Fruit fly (Drosophila melanogaster) whole organism, adult: ENCODE measurements around the gene SPE.

Source experiments
- CG11617 ChIP-seq: fragments of 200-800 bp; sonication (Bioruptor generic); optimal IDR thresholded peaks from 2 replicates; lab custom pipeline; 2017; ENCODE audit warnings: mild to moderate bottlenecking, missing biosample characterization, missing genetic modification reagents, missing genetic modification characterization
- CG12768 ChIP-seq: fragments of 200-800 bp; sonication (Bioruptor generic); optimal IDR thresholded peaks from 2 replicates; lab custom pipeline; 2017; ENCODE audit warnings: missing biosample characterization, missing genetic modification characterization, mild to moderate bottlenecking, moderate library complexity, missing genetic modification reagents
- CG14711 ChIP-seq: fragments of 200-800 bp; sonication (Bioruptor generic); optimal IDR thresholded peaks from 2 replicates; lab custom pipeline; 2018; ENCODE audit warnings: missing biosample characterization, mild to moderate bottlenecking, missing genetic modification characterization, moderate library complexity
- CG1620 ChIP-seq: fragments of 200-800 bp; sonication (Bioruptor generic); optimal IDR thresholded peaks from 2 replicates; lab custom pipeline; 2016; ENCODE audit warnings: missing biosample characterization, missing genetic modification characterization
- CG33017 ChIP-seq: fragments of 200-800 bp; sonication (Bioruptor generic); optimal IDR thresholded peaks from 2 replicates; lab custom pipeline; 2018; ENCODE audit warnings: missing biosample characterization, mild to moderate bottlenecking, missing genetic modification characterization, moderate library complexity
- CG5204 ChIP-seq: fragments of 200-800 bp; sonication (Bioruptor generic); optimal IDR thresholded peaks from 2 replicates; lab custom pipeline; 2016; ENCODE audit warnings: missing biosample characterization, missing genetic modification characterization
- CG7045 ChIP-seq: fragments of 200-800 bp; sonication (Bioruptor generic); optimal IDR thresholded peaks from 2 replicates; lab custom pipeline; 2017; ENCODE audit warnings: missing biosample characterization, mild to moderate bottlenecking, missing genetic modification characterization
- CG7101 ChIP-seq: fragments of 200-800 bp; sonication (Bioruptor generic); optimal IDR thresholded peaks from 2 replicates; lab custom pipeline; 2018; ENCODE audit warnings: missing biosample characterization, mild to moderate bottlenecking, missing genetic modification characterization, moderate library complexity
- Clk ChIP-seq: fragments of 200-800 bp; sonication (Bioruptor generic); optimal IDR thresholded peaks from 2 replicates; lab custom pipeline; 2017; ENCODE audit warnings: missing biosample characterization, missing genetic modification characterization
- Crg-1 ChIP-seq: fragments of 200-800 bp; sonication (Bioruptor generic); optimal IDR thresholded peaks from 2 replicates; lab custom pipeline; 2016; ENCODE audit warnings: missing biosample characterization, missing genetic modification characterization
- Hr96 ChIP-seq: fragments of 200-800 bp; sonication (Bioruptor generic); optimal IDR thresholded peaks from 2 replicates; lab custom pipeline; 2016; ENCODE audit warnings: missing biosample characterization, missing genetic modification characterization
- Mnt ChIP-seq: fragments of 200-800 bp; sonication (Bioruptor generic); optimal IDR thresholded peaks from 2 replicates; lab custom pipeline; 2016; ENCODE audit warnings: missing biosample characterization, mild to moderate bottlenecking, missing genetic modification characterization
- bab1 ChIP-seq: fragments of 200-800 bp; sonication (Bioruptor generic); optimal IDR thresholded peaks from 3 replicates; lab custom pipeline; 2019; ENCODE audit warnings: missing biosample characterization, mild to moderate bottlenecking, missing genetic modification characterization, moderate library complexity
- cic ChIP-seq: fragments of 200-800 bp; sonication (Bioruptor generic); optimal IDR thresholded peaks from 2 replicates; lab custom pipeline; 2017; ENCODE audit warnings: missing biosample characterization, mild to moderate bottlenecking, missing genetic modification characterization, moderate library complexity
- cnc ChIP-seq, 2 experiments: fragments of >200 bp; optimal IDR thresholded peaks; 2 replicates each; lab custom pipeline; 2017
- kay ChIP-seq: fragments of 200-800 bp; sonication (Bioruptor generic); peaks from one replicate; lab custom pipeline; 2016; ENCODE audit warnings: missing biosample characterization, missing genetic modification characterization, borderline replicate concordance
- ovo ChIP-seq: fragments of 200-800 bp; sonication (Bioruptor generic); optimal IDR thresholded peaks from 2 replicates; lab custom pipeline; 2016; ENCODE audit warnings: missing biosample characterization, missing genetic modification characterization
- pad ChIP-seq: fragments of 200-800 bp; sonication (Bioruptor generic); optimal IDR thresholded peaks from 3 replicates; lab custom pipeline; 2017; ENCODE audit warnings: missing biosample characterization, missing genetic modification characterization, mild to moderate bottlenecking, moderate library complexity, missing genetic modification reagents
- tj ChIP-seq: fragments of 200-800 bp; sonication (Bioruptor generic); optimal IDR thresholded peaks from 3 replicates; lab custom pipeline; 2017; ENCODE audit warnings: missing biosample characterization, mild to moderate bottlenecking, missing genetic modification characterization, moderate library complexity
- toe ChIP-seq: fragments of 200-800 bp; sonication (Bioruptor generic); optimal IDR thresholded peaks from 2 replicates; lab custom pipeline; 2016; ENCODE audit warnings: missing biosample characterization, missing genetic modification characterization

Gene SPE

dm6 chr3R:23733771-23734170, 47.7 kb downstream of the SPE start:
- TF ChIP-seq CG7101 (tag; lab: Kevin White, UChicago) (no peak), Crg-1 (GFP tag; lab: Kevin White, UChicago) (no peak), cic (GFP tag; lab: Kevin White, UChicago) (no peak), CG14711 (tag; lab: Kevin White, UChicago) (no peak), ovo (no peak), cnc (optimal IDR thresholded peaks at IDR 0.05; lab: Kevin White, UChicago) (no peak), CG33017 (tag; lab: Kevin White, UChicago) (no peak)

dm6 chr3R:23734573-23735404, 48.7 kb downstream of the SPE start:
- TF ChIP-seq Clk (GFP tag; lab: Kevin White, UChicago) = no peak
- no peak for TF ChIP-seq CG7101 (tag; lab: Kevin White, UChicago)
- no peak for TF ChIP-seq bab1 (GFP tag; lab: Kevin White, UChicago)

- TF ChIP-seq toe (GFP tag; lab: Kevin White, UChicago) = no peak
- no peak for TF ChIP-seq bab1 (GFP tag; lab: Kevin White, UChicago)
- TF ChIP-seq CG5204 (GFP tag; lab: Kevin White, UChicago) = no peak
- TF ChIP-seq Clk (GFP tag; lab: Kevin White, UChicago) = no peak
- no peak for TF ChIP-seq CG1620 (GFP tag; lab: Kevin White, UChicago)
- no peak for TF ChIP-seq Mnt (GFP tag; lab: Kevin White, UChicago)
- TF ChIP-seq CG7101 (tag; lab: Kevin White, UChicago) = no peak
- no peak for TF ChIP-seq cnc (optimal IDR thresholded peaks at IDR 0.05; lab: Kevin White, UChicago)
- TF ChIP-seq CG14711 (tag; lab: Kevin White, UChicago) = no peak
- no peak for TF ChIP-seq CG7045 (GFP tag; lab: Kevin White, UChicago)
- no peak for TF ChIP-seq ovo
These were observed 49.6 kb downstream of the SPE start for dm6 chr3R:23735648-23736047.

DNA sequence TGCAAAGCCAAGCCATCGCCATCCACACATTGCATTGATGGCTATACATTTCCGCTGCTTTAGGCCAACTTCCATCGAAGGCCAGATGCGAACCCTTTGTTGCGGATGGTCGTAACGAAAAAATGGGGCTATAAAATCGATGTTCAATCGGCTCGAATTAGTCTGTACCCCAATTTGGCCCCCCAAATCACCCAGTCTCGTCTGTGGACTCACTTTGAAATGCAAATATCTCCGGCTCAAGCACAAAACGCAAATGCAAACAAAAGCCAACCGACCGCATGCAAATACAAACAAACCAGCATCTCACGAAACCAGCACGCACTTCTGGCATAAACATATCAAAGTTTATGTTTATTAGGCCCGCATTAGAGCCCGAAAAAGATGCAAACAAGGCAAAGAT, 50.3 kb downstream of the SPE start:
- TF ChIP-seq Clk (GFP tag; lab: Kevin White, UChicago) (no peak), CG11617 (GFP tag; lab: Kevin White, UChicago) (no peak), ovo (no peak), CG14711 (tag; lab: Kevin White, UChicago) (no peak), Crg-1 (GFP tag; lab: Kevin White, UChicago) (no peak), kay (GFP tag; lab: Kevin White, UChicago) (no peak), tj (no peak), Hr96 (GFP tag; lab: Kevin White, UChicago) (no peak), bab1 (GFP tag; lab: Kevin White, UChicago) (no peak), CG12768 (GFP tag; lab: Kevin White, UChicago) (no peak), Mnt (GFP tag; lab: Kevin White, UChicago) (no peak), toe (GFP tag; lab: Kevin White, UChicago) (no peak), CG7045 (GFP tag; lab: Kevin White, UChicago) (no peak), CG33017 (tag; lab: Kevin White, UChicago) (no peak), CG1620 (GFP tag; lab: Kevin White, UChicago) (no peak), cnc (optimal IDR thresholded peaks at IDR 0.05; lab: Kevin White, UChicago) (no peak), pad (GFP tag; lab: Kevin White, UChicago) (no peak)
